Fruit fly (Drosophila melanogaster): ENCODE results near the gene CASK.

- TF ChIP-seq Vsx2 (GFP tag; optimal IDR thresholded peaks at IDR 0.05; ENCODE audit: partially characterized antibody): no peak
- TF ChIP-seq N (GFP tag; optimal IDR thresholded peaks at IDR 0.05): no peak
- TF ChIP-seq dmrt93B (GFP tag; optimal IDR thresholded peaks at IDR 0.05): no peak
- TF ChIP-seq psq (GFP tag; optimal IDR thresholded peaks at IDR 0.05): no peak
- TF ChIP-seq Jra (GFP tag; optimal IDR thresholded peaks at IDR 0.05): no peak
- TF ChIP-seq fru (GFP tag; optimal IDR thresholded peaks at IDR 0.05): no peak
- no peak for TF ChIP-seq Abd-B (GFP tag; optimal IDR thresholded peaks at IDR 0.05)
- no peak for TF ChIP-seq Sp1 (GFP tag; optimal IDR thresholded peaks at IDR 0.05)
- TF ChIP-seq dl (GFP tag; optimal IDR thresholded peaks at IDR 0.05; ENCODE audit: insufficient read depth in 1 of 2, partially characterized antibody in 2 of 2): no peak
- TF ChIP-seq Dif (GFP tag; optimal IDR thresholded peaks at IDR 0.05; ENCODE audit: partially characterized antibody): no peak
- TF ChIP-seq Mio (GFP tag; optimal IDR thresholded peaks at IDR 0.05): no peak
- no peak for TF ChIP-seq rgr (GFP tag; optimal IDR thresholded peaks at IDR 0.05)
Observed at dm6 chr3R:21846559-21846958, 24.1 kb upstream of the CASK start, which contains the start of gene Gr93d.

Data from whole organism, wandering third instar larva.